Worm (Caenorhabditis elegans) whole organism, L3 larva: ENCODE data around the gene W04E12.2.

Experiments used
- ceh-82 ChIP-seq: fragments of 150-350 bp; optimal IDR thresholded peaks from 2 replicates; lab custom pipeline; 2014; ENCODE audit warnings: missing biosample characterization, missing genetic modification characterization
- elt-2 ChIP-seq: sonication (generic microtip); optimal IDR thresholded peaks from 2 replicates; lab custom pipeline; 2016; ENCODE audit warnings: missing genetic modification reagents, mild to moderate bottlenecking, missing genetic modification characterization, missing compliant biosample characterization
- elt-3 ChIP-seq, 3 experiments: fragments of 150-350 bp in 1 of 3; sonication (generic microtip) in 2 of 3; optimal IDR thresholded peaks; 2 replicates in 2 of 3; 4 replicates in 1 of 3; lab custom pipeline; 2014 to 2017; ENCODE audit warnings: missing biosample characterization in 3 of 3, missing genetic modification characterization in 3 of 3
- lin-15B ChIP-seq: fragments of 150-350 bp; optimal IDR thresholded peaks from 2 replicates; lab custom pipeline; 2014; ENCODE audit warnings: missing biosample characterization, missing genetic modification characterization
- nhr-237 ChIP-seq: fragments of 150-350 bp; optimal IDR thresholded peaks from 2 replicates; lab custom pipeline; 2014; ENCODE audit warnings: missing biosample characterization, missing genetic modification characterization
- pha-4 ChIP-seq: fragments of 150-350 bp; optimal IDR thresholded peaks from 2 replicates; lab custom pipeline; 2014; ENCODE audit warnings: missing biosample characterization, missing genetic modification reagents, missing genetic modification characterization
- pqm-1 ChIP-seq: fragments of 150-350 bp; optimal IDR thresholded peaks from 2 replicates; lab custom pipeline; 2017; ENCODE audit warnings: missing biosample characterization, missing genetic modification characterization, inconsistent platforms
- unc-62 ChIP-seq: fragments of 150-350 bp; sonication (generic microtip); optimal IDR thresholded peaks from 4 replicates; lab custom pipeline; 2014; ENCODE audit warnings: missing biosample characterization, missing genetic modification reagents, missing genetic modification characterization
- zag-1 ChIP-seq: fragments of 150-350 bp; optimal IDR thresholded peaks from 2 replicates; lab custom pipeline; 2014; ENCODE audit warnings: missing biosample characterization, missing genetic modification characterization

- no peak for TF ChIP-seq lin-15B (tag; lab: Kevin White, UChicago)
- TF ChIP-seq nhr-237 (tag; lab: Kevin White, UChicago): no peak
- TF ChIP-seq ceh-82 (tag; lab: Kevin White, UChicago): no peak
- TF ChIP-seq zag-1 (tag; lab: Kevin White, UChicago): no peak
- TF ChIP-seq elt-3 (tag; optimal IDR thresholded peaks at IDR 0.05; lab: Kevin White, UChicago): no peak
- no peak for TF ChIP-seq pha-4 (tag; lab: Kevin White, UChicago)
- no peak for TF ChIP-seq pqm-1
- TF ChIP-seq elt-2: no peak
- no peak for TF ChIP-seq unc-62 (GFP tag; lab: Kevin White, UChicago)
Measured at ce11 chrV:19717933-19718332, 23.0 kb downstream of the W04E12.2 start.
